Fruit fly (Drosophila melanogaster) whole organism, embryonic: ENCODE data around the gene RhoGAP5A.

Experiments used
- Ada2b ChIP-seq: fragments of 200-800 bp; sonication (Bioruptor generic); IDR thresholded peaks from 2 replicates; pipeline ENCODE4 v1.3.6; 2022; ENCODE audit warnings: missing biosample characterization, missing genetic modification characterization
- BEAF-32 ChIP-seq: fragments of 200-800 bp; sonication (Bioruptor generic); optimal IDR thresholded peaks from 3 replicates; lab custom pipeline; 2017; ENCODE audit warnings: missing biosample characterization, missing genetic modification characterization, mild to moderate bottlenecking, moderate library complexity, missing genetic modification reagents
- CG10321 ChIP-seq: fragments of 200-800 bp; sonication (Bioruptor generic); IDR thresholded peaks from 2 replicates; pipeline ENCODE4 v1.3.6; 2022; ENCODE audit warnings: missing biosample characterization, missing genetic modification characterization
- CG11398 ChIP-seq: fragments of 200-800 bp; sonication (Bioruptor generic); optimal IDR thresholded peaks from 2 replicates; lab custom pipeline; 2016; ENCODE audit warnings: missing biosample characterization, missing genetic modification characterization
- CG11504 ChIP-seq: fragments of 200-800 bp; sonication (Bioruptor generic); optimal IDR thresholded peaks from 3 replicates; lab custom pipeline; 2019; ENCODE audit warnings: missing biosample characterization, mild to moderate bottlenecking, missing genetic modification characterization, moderate library complexity
- CG13775 ChIP-seq: fragments of 200-800 bp; sonication (Bioruptor generic); optimal IDR thresholded peaks from 3 replicates; lab custom pipeline; 2017; ENCODE audit warnings: missing biosample characterization, mild to moderate bottlenecking, missing genetic modification characterization
- CG18476 ChIP-seq: fragments of 200-800 bp; sonication (Bioruptor generic); optimal IDR thresholded peaks from 2 replicates; lab custom pipeline; 2016; ENCODE audit warnings: missing biosample characterization, mild to moderate bottlenecking, missing genetic modification characterization
- CG18599 ChIP-seq: fragments of 200-800 bp; sonication (Bioruptor generic); optimal IDR thresholded peaks from 3 replicates; lab custom pipeline; 2017; ENCODE audit warnings: missing biosample characterization, missing genetic modification characterization, mild to moderate bottlenecking, moderate library complexity, missing genetic modification reagents
- CG30431 ChIP-seq: fragments of 200-800 bp; sonication (Bioruptor generic); optimal IDR thresholded peaks from 2 replicates; lab custom pipeline; 2017; ENCODE audit warnings: missing biosample characterization, missing genetic modification characterization
- CG31441 ChIP-seq: fragments of 200-800 bp; sonication (Bioruptor generic); IDR thresholded peaks from 2 replicates; pipeline ENCODE4 v1.3.6; 2022; ENCODE audit warnings: missing biosample characterization, missing genetic modification characterization
- CG32772 ChIP-seq: fragments of 200-800 bp; sonication (Bioruptor generic); IDR thresholded peaks from 2 replicates; pipeline ENCODE4 v1.3.6; 2022; ENCODE audit warnings: missing biosample characterization, missing genetic modification characterization
- CG42726 ChIP-seq: fragments of 200-800 bp; sonication (Bioruptor generic); IDR thresholded peaks from 2 replicates; pipeline ENCODE4 v1.3.6; 2022; ENCODE audit warnings: missing biosample characterization, missing genetic modification characterization; ENCODE audit not compliant: partially characterized antibody
- CG43689 ChIP-seq: fragments of 200-800 bp; sonication (Bioruptor generic); IDR thresholded peaks from 2 replicates; pipeline ENCODE4 v1.3.6; 2022; ENCODE audit warnings: missing biosample characterization, missing genetic modification characterization
- CG4424 ChIP-seq: fragments of 200-800 bp; sonication (Bioruptor generic); optimal IDR thresholded peaks from 3 replicates; lab custom pipeline; 2016; ENCODE audit warnings: missing biosample characterization, missing genetic modification characterization
- CG8089 ChIP-seq: fragments of 200-800 bp; sonication (Bioruptor generic); optimal IDR thresholded peaks from 3 replicates; lab custom pipeline; 2016; ENCODE audit warnings: missing biosample characterization, missing genetic modification characterization
- CG8290 ChIP-seq, 3 experiments: fragments of 200-800 bp; sonication (Bioruptor generic); optimal IDR thresholded peaks; 2 replicates each; lab custom pipeline; 2016 to 2019; ENCODE audit warnings: missing biosample characterization in 3 of 3, missing genetic modification characterization in 3 of 3, mild to moderate bottlenecking in 2 of 3, moderate library complexity in 1 of 3
- CoRest ChIP-seq: fragments of 200-800 bp; sonication (Bioruptor generic); optimal IDR thresholded peaks from 3 replicates; lab custom pipeline; 2018; ENCODE audit warnings: missing biosample characterization, mild to moderate bottlenecking, missing genetic modification characterization, moderate library complexity
- Dref ChIP-seq: fragments of 200-800 bp; sonication (Bioruptor generic); IDR thresholded peaks from 2 replicates; pipeline ENCODE4 v1.3.6; 2022; ENCODE audit warnings: missing biosample characterization, missing genetic modification characterization
- Drgx ChIP-seq: fragments of 200-800 bp; sonication (Bioruptor generic); IDR thresholded peaks from 2 replicates; pipeline ENCODE4 v1.3.6; 2022; ENCODE audit warnings: missing biosample characterization, missing genetic modification characterization
- Fer2 ChIP-seq: fragments of 200-800 bp; sonication (Bioruptor generic); optimal IDR thresholded peaks from 2 replicates; lab custom pipeline; 2018; ENCODE audit warnings: missing biosample characterization, mild to moderate bottlenecking, missing genetic modification characterization, moderate library complexity
- H2.0 ChIP-seq: fragments of 200-800 bp; sonication (Bioruptor generic); IDR thresholded peaks from 2 replicates; pipeline ENCODE4 v1.3.6; 2022; ENCODE audit warnings: missing biosample characterization, missing genetic modification characterization
- HLH3B ChIP-seq: fragments of 200-800 bp; sonication (Bioruptor generic); IDR thresholded peaks from 2 replicates; pipeline ENCODE4 v1.3.6; 2022; ENCODE audit warnings: missing biosample characterization, missing genetic modification characterization
- Hr78 ChIP-seq, 2 experiments: fragments of 200-800 bp in 1 of 2; fragments of >200 bp in 1 of 2; sonication (Bioruptor generic) in 1 of 2; optimal IDR thresholded peaks; 2 replicates each; lab custom pipeline; 2017 to 2019; ENCODE audit warnings: missing biosample characterization in 2 of 2, missing genetic modification characterization in 2 of 2, mild to moderate bottlenecking in 1 of 2, moderate library complexity in 1 of 2
- Jarid2 ChIP-seq: fragments of 200-800 bp; sonication (Bioruptor generic); optimal IDR thresholded peaks from 3 replicates; lab custom pipeline; 2017; ENCODE audit warnings: mild to moderate bottlenecking, missing biosample characterization, missing genetic modification reagents, missing genetic modification characterization
- Meics ChIP-seq: fragments of 200-800 bp; sonication (Bioruptor generic); optimal IDR thresholded peaks from 2 replicates; lab custom pipeline; 2017; ENCODE audit warnings: missing biosample characterization, mild to moderate bottlenecking, missing genetic modification characterization
- NC2α ChIP-seq: fragments of 200-800 bp; sonication (Bioruptor generic); optimal IDR thresholded peaks from 2 replicates; lab custom pipeline; 2016; ENCODE audit warnings: missing biosample characterization, missing genetic modification characterization
- Opbp ChIP-seq: fragments of 200-800 bp; sonication (Bioruptor generic); IDR thresholded peaks from 3 replicates; pipeline ENCODE4 v1.3.6; 2022; ENCODE audit warnings: missing biosample characterization, missing genetic modification characterization; ENCODE audit not compliant: partially characterized antibody
- Ravus ChIP-seq: fragments of 200-800 bp; sonication (Bioruptor generic); IDR thresholded peaks from 2 replicates; pipeline ENCODE4 v1.3.6; 2022; ENCODE audit warnings: missing biosample characterization, missing genetic modification characterization
- YL-1 ChIP-seq: fragments of 200-800 bp; sonication (Bioruptor generic); optimal IDR thresholded peaks from 3 replicates; lab custom pipeline; 2017; ENCODE audit warnings: missing biosample characterization, mild to moderate bottlenecking, missing genetic modification characterization
- abd-A ChIP-seq: fragments of 200-800 bp; sonication (Bioruptor generic); optimal IDR thresholded peaks from 3 replicates; lab custom pipeline; 2019; ENCODE audit warnings: missing biosample characterization, mild to moderate bottlenecking, missing genetic modification characterization, moderate library complexity
- bowl ChIP-seq: fragments of 200-800 bp; sonication (Bioruptor generic); IDR thresholded peaks from 2 replicates; pipeline ENCODE4 v1.3.6; 2022; ENCODE audit warnings: missing biosample characterization, missing genetic modification characterization
- cad ChIP-seq: fragments of >200 bp; optimal IDR thresholded peaks from 2 replicates; lab custom pipeline; 2017; ENCODE audit warnings: missing biosample characterization, missing genetic modification characterization
- chif ChIP-seq, 2 experiments: fragments of 200-800 bp; sonication (Bioruptor generic); optimal IDR thresholded peaks; 3 replicates each; lab custom pipeline; 2016; ENCODE audit warnings: missing biosample characterization in 2 of 2, missing genetic modification characterization in 2 of 2
- corto ChIP-seq: fragments of 200-800 bp; sonication (Bioruptor generic); optimal IDR thresholded peaks from 2 replicates; lab custom pipeline; 2016; ENCODE audit warnings: missing biosample characterization, mild to moderate bottlenecking, missing genetic modification characterization, moderate library complexity
- croc ChIP-seq: fragments of 200-800 bp; sonication (Bioruptor generic); conservative IDR thresholded peaks from 3 replicates; pipeline ENCODE4 v1.3.6; 2022; ENCODE audit warnings: missing biosample characterization, missing genetic modification characterization
- dysf ChIP-seq: fragments of 200-800 bp; sonication (Bioruptor generic); IDR thresholded peaks from 3 replicates; pipeline ENCODE4 v1.3.6; 2022; ENCODE audit warnings: missing biosample characterization, missing genetic modification characterization
- fd102C ChIP-seq: fragments of 200-800 bp; sonication (Bioruptor generic); optimal IDR thresholded peaks from 2 replicates; lab custom pipeline; 2018; ENCODE audit warnings: missing biosample characterization, mild to moderate bottlenecking, missing genetic modification characterization, moderate library complexity
- ftz-f1 ChIP-seq: fragments of 200-800 bp; sonication (Bioruptor generic); optimal IDR thresholded peaks from 2 replicates; lab custom pipeline; 2016; ENCODE audit warnings: missing biosample characterization, missing genetic modification characterization
- gsb ChIP-seq: fragments of 200-800 bp; sonication (Bioruptor generic); IDR thresholded peaks from 2 replicates; pipeline ENCODE4 v1.3.6; 2022; ENCODE audit warnings: missing biosample characterization, missing genetic modification characterization
- lab ChIP-seq: fragments of 200-800 bp; sonication (Bioruptor generic); optimal IDR thresholded peaks from 3 replicates; lab custom pipeline; 2017; ENCODE audit warnings: missing biosample characterization, missing genetic modification characterization, mild to moderate bottlenecking, moderate library complexity, missing genetic modification reagents
- lola ChIP-seq, 3 experiments: fragments of >200 bp in 2 of 3; fragments of 200-800 bp in 1 of 3; sonication (Bioruptor generic) in 1 of 3; optimal IDR thresholded peaks; 2 replicates each; lab custom pipeline; 2017 to 2019; ENCODE audit warnings: missing biosample characterization in 3 of 3, missing genetic modification characterization in 3 of 3, mild to moderate bottlenecking in 1 of 3, moderate library complexity in 1 of 3
- nau ChIP-seq: fragments of 200-800 bp; sonication (Bioruptor generic); optimal IDR thresholded peaks from 3 replicates; lab custom pipeline; 2017; ENCODE audit warnings: missing biosample characterization, mild to moderate bottlenecking, missing genetic modification characterization, missing genetic modification reagents
- nmo ChIP-seq: fragments of 200-800 bp; sonication (Bioruptor generic); optimal IDR thresholded peaks from 2 replicates; lab custom pipeline; 2018; ENCODE audit warnings: missing biosample characterization, mild to moderate bottlenecking, missing genetic modification characterization, moderate library complexity
- p53 ChIP-seq: fragments of 200-800 bp; sonication (Bioruptor generic); optimal IDR thresholded peaks from 2 replicates; lab custom pipeline; 2016; ENCODE audit warnings: missing biosample characterization, missing genetic modification characterization
- row ChIP-seq: fragments of 200-800 bp; sonication (Bioruptor generic); IDR thresholded peaks from 3 replicates; pipeline ENCODE4 v1.3.6; 2022; ENCODE audit warnings: missing biosample characterization, missing genetic modification characterization
- sisA ChIP-seq: fragments of 200-800 bp; sonication (Bioruptor generic); IDR thresholded peaks from 2 replicates; pipeline ENCODE4 v1.3.6; 2022; ENCODE audit warnings: missing biosample characterization, missing genetic modification characterization
- tgo ChIP-seq: fragments of 200-800 bp; sonication (Bioruptor generic); IDR thresholded peaks from 3 replicates; pipeline ENCODE4 v1.3.6; 2022; ENCODE audit warnings: missing biosample characterization, missing genetic modification characterization
- tio ChIP-seq: fragments of 200-800 bp; sonication (Bioruptor generic); optimal IDR thresholded peaks from 2 replicates; lab custom pipeline; 2017; ENCODE audit warnings: missing biosample characterization, missing genetic modification characterization, inconsistent platforms
- tna ChIP-seq: fragments of 200-800 bp; sonication (Bioruptor generic); IDR thresholded peaks from 2 replicates; pipeline ENCODE4 v1.3.6; 2022; ENCODE audit warnings: missing biosample characterization, missing genetic modification characterization; ENCODE audit not compliant: partially characterized antibody
- toy ChIP-seq: fragments of 200-800 bp; sonication (Bioruptor generic); IDR thresholded peaks from 2 replicates; pipeline ENCODE4 v1.3.6; 2022; ENCODE audit warnings: missing biosample characterization, missing genetic modification characterization
- zen ChIP-seq: fragments of 200-800 bp; sonication (Bioruptor generic); optimal IDR thresholded peaks from 3 replicates; lab custom pipeline; 2018; ENCODE audit warnings: missing biosample characterization, mild to moderate bottlenecking, missing genetic modification characterization, moderate library complexity

RhoGAP5A gene

DNA sequence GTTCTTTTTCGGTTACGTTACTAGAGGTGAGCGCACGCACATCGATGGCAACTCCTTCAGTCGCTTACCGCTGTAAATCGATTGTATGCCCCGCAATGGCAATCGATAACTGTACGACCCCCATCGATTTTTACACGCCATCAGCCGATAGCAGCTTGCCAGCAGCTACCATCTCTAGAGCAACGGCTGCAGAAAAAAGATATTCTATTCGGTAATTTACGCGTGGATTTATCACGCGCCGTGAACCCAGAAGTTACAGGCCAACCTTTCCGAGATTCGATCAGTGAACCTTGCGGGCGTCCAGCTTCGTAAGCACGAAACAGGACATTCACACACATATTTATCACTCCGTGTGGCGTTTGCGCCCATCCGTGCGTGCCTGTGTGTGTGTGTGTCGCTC is 47.3 kb upstream of the RhoGAP5A start, which contains the start of the genes Sirt4 and CG4119 (continued):
- no peak for TF ChIP-seq bowl (GFP tag; lab: Robert Waterston, UW)
- TF ChIP-seq HLH3B (GFP tag; lab: Robert Waterston, UW): no peak
- peak; percentile 98 for TF ChIP-seq tna (GFP tag; lab: Robert Waterston, UW)
- no peak for TF ChIP-seq CG10321 (GFP tag; lab: Robert Waterston, UW)
- no peak for TF ChIP-seq cad (GFP tag; lab: Kevin White, UChicago)
- peak; percentile 55 for TF ChIP-seq nmo (GFP tag; lab: Kevin White, UChicago)
- no peak for TF ChIP-seq toy (GFP tag; lab: Robert Waterston, UW)
- TF ChIP-seq Meics (GFP tag; lab: Kevin White, UChicago): no peak
- no peak for TF ChIP-seq CG30431 (GFP tag; lab: Kevin White, UChicago)
- peak; percentile 81 for TF ChIP-seq YL-1 (GFP tag; lab: Kevin White, UChicago)
- no peak for TF ChIP-seq croc (GFP tag; lab: Robert Waterston, UW)
- peak; percentile 28 for TF ChIP-seq lab (GFP tag; lab: Kevin White, UChicago)
- no peak for TF ChIP-seq tgo (GFP tag; lab: Robert Waterston, UW)
- no peak for TF ChIP-seq Ada2b (GFP tag; lab: Robert Waterston, UW)
- no peak for TF ChIP-seq CG8089 (GFP tag; lab: Kevin White, UChicago)
- no peak for TF ChIP-seq p53
- TF ChIP-seq H2.0 (GFP tag; lab: Robert Waterston, UW): peak; percentile 5; the same call in 1 of the 2 replicates
- peak; percentile 18 for TF ChIP-seq Jarid2 (GFP tag; lab: Kevin White, UChicago)
- no peak for TF ChIP-seq sisA (GFP tag; lab: Robert Waterston, UW)
- TF ChIP-seq gsb (GFP tag; lab: Robert Waterston, UW): no peak
- no peak for TF ChIP-seq dysf
- no peak for TF ChIP-seq corto (GFP tag; lab: Kevin White, UChicago)
- TF ChIP-seq lola (GFP tag; optimal IDR thresholded peaks at IDR 0.05; lab: Kevin White, UChicago): no peak
- no peak for TF ChIP-seq CG18599
- no peak for TF ChIP-seq nau (GFP tag; lab: Kevin White, UChicago)
- no peak for TF ChIP-seq chif (GFP tag; optimal IDR thresholded peaks at IDR 0.05; lab: Kevin White, UChicago)
- TF ChIP-seq Dref (GFP tag; lab: Robert Waterston, UW): peak; percentile 99
- peak; percentile 97 for TF ChIP-seq Opbp (GFP tag; lab: Robert Waterston, UW)
- no peak for TF ChIP-seq CG13775
- TF ChIP-seq fd102C (GFP tag; lab: Kevin White, UChicago): no peak
- peak; percentile 60 for TF ChIP-seq row (GFP tag; lab: Robert Waterston, UW)
- no peak for TF ChIP-seq abd-A (tag; lab: Kevin White, UChicago)
- no peak for TF ChIP-seq CG43689 (GFP tag; lab: Robert Waterston, UW)
- TF ChIP-seq BEAF-32 (GFP tag; lab: Kevin White, UChicago): peak; percentile 96
- TF ChIP-seq CG4424 (GFP tag; lab: Kevin White, UChicago): no peak
- TF ChIP-seq zen: no peak
- peak; percentile 16 for TF ChIP-seq CG8290 (GFP tag; optimal IDR thresholded peaks at IDR 0.05; lab: Kevin White, UChicago)
- peak in 1 of 2 experiments; percentile 78 for TF ChIP-seq CG8290 (tag; optimal IDR thresholded peaks at IDR 0.05; lab: Kevin White, UChicago)
- TF ChIP-seq tio (GFP tag; lab: Kevin White, UChicago): no peak
- TF ChIP-seq CoRest (tag; lab: Kevin White, UChicago): peak; percentile 14
- TF ChIP-seq NC2α (GFP tag; lab: Kevin White, UChicago): no peak
- no peak for TF ChIP-seq Ravus (GFP tag; lab: Robert Waterston, UW)
- no peak for TF ChIP-seq CG18476 (GFP tag; lab: Kevin White, UChicago)
- TF ChIP-seq ftz-f1 (GFP tag; lab: Kevin White, UChicago): no peak
- TF ChIP-seq CG11398 (GFP tag; lab: Kevin White, UChicago): no peak
- TF ChIP-seq CG31441 (GFP tag; lab: Robert Waterston, UW): no peak
- TF ChIP-seq CG11504: no peak
- TF ChIP-seq Drgx (GFP tag; lab: Robert Waterston, UW): no peak
- TF ChIP-seq Fer2 (tag; lab: Kevin White, UChicago): no peak
- TF ChIP-seq CG32772: no peak
- peak; percentile 98 for TF ChIP-seq CG42726 (GFP tag; lab: Robert Waterston, UW)
- TF ChIP-seq Hr78 (GFP tag; optimal IDR thresholded peaks at IDR 0.05; lab: Kevin White, UChicago): no peak
